Worm (Caenorhabditis elegans) whole organism, L4 larva: ENCODE measurements around the gene pgph-1.

Source experiments
- aha-1 ChIP-seq: fragments of 150-350 bp; peaks from one replicate; lab custom pipeline; 2014; ENCODE audit warnings: missing biosample characterization, missing genetic modification characterization

pgph-1 gene

ce11 chrV:5704467-5704866, 48.9 kb downstream of the pgph-1 start:
- TF ChIP-seq aha-1, result no peak
